Fruit fly (Drosophila melanogaster) whole organism, wandering third instar larva: ENCODE measurements around the gene mRpS22.

Experiments used
- Abd-B ChIP-seq: fragments of >200 bp; optimal IDR thresholded peaks from 2 replicates; lab custom pipeline; 2017; ENCODE audit warnings: missing biosample characterization, missing genetic modification characterization
- CG32264 ChIP-seq: fragments of 200-800 bp; sonication (Bioruptor generic); optimal IDR thresholded peaks from 2 replicates; lab custom pipeline; 2016; ENCODE audit warnings: missing biosample characterization, missing genetic modification characterization
- CG9705 ChIP-seq: fragments of 200-800 bp; sonication (Bioruptor generic); optimal IDR thresholded peaks from 2 replicates; lab custom pipeline; 2018; ENCODE audit warnings: missing biosample characterization, mild to moderate bottlenecking, missing genetic modification characterization
- CrebA ChIP-seq: fragments of 200-800 bp; sonication (Bioruptor generic); optimal IDR thresholded peaks from 2 replicates; lab custom pipeline; 2016; ENCODE audit warnings: missing biosample characterization, mild to moderate bottlenecking, missing genetic modification characterization, borderline replicate concordance
- Dfd ChIP-seq: fragments of >200 bp; optimal IDR thresholded peaks from 2 replicates; lab custom pipeline; 2017; ENCODE audit warnings: missing biosample characterization, missing genetic modification characterization
- GATAd ChIP-seq: sonication (Bioruptor generic); optimal IDR thresholded peaks from 2 replicates; lab custom pipeline; 2016; ENCODE audit warnings: missing biosample characterization, missing genetic modification characterization
- HLH106 ChIP-seq: fragments of 200-800 bp; optimal IDR thresholded peaks from 3 replicates; lab custom pipeline; 2019; ENCODE audit warnings: missing biosample characterization, mild to moderate bottlenecking, missing genetic modification characterization, moderate library complexity
- Hnf4 ChIP-seq: fragments of 200-800 bp; sonication (Bioruptor generic); optimal IDR thresholded peaks from 2 replicates; lab custom pipeline; 2016; ENCODE audit warnings: missing biosample characterization, mild to moderate bottlenecking, missing genetic modification characterization
- Hr78 ChIP-seq: fragments of >200 bp; optimal IDR thresholded peaks from 2 replicates; lab custom pipeline; 2017; ENCODE audit warnings: missing biosample characterization, missing genetic modification characterization
- Hr83 ChIP-seq: fragments of 200-300 bp; sonication (Bioruptor generic); optimal IDR thresholded peaks from 2 replicates; lab custom pipeline; 2016; ENCODE audit warnings: missing biosample characterization, mild to moderate bottlenecking, missing genetic modification characterization, moderate library complexity; ENCODE audit not compliant: poor library complexity, severe bottlenecking
- Jra ChIP-seq: sonication (Bioruptor generic); optimal IDR thresholded peaks from 2 replicates; lab custom pipeline; 2016; ENCODE audit warnings: missing biosample characterization, missing genetic modification characterization
- Mio ChIP-seq: sonication (Bioruptor generic); optimal IDR thresholded peaks from 2 replicates; lab custom pipeline; 2016; ENCODE audit warnings: missing biosample characterization, missing genetic modification characterization
- Myc ChIP-seq: fragments of >200 bp; optimal IDR thresholded peaks from 2 replicates; lab custom pipeline; 2017
- N ChIP-seq: fragments of >200 bp; optimal IDR thresholded peaks from 2 replicates; lab custom pipeline; 2018; ENCODE audit warnings: missing biosample characterization, missing external identifiers, missing genetic modification characterization
- OdsH ChIP-seq: fragments of 200-800 bp; sonication (Bioruptor generic); optimal IDR thresholded peaks from 2 replicates; lab custom pipeline; 2016; ENCODE audit warnings: missing biosample characterization, mild to moderate bottlenecking, missing genetic modification characterization
- Rel ChIP-seq, 2 experiments: fragments of 200-800 bp; sonication (Bioruptor generic) in 1 of 2; optimal IDR thresholded peaks; 2 replicates in 1 of 2; 3 replicates in 1 of 2; lab custom pipeline; 2016 to 2019; ENCODE audit warnings: mild to moderate bottlenecking in 2 of 2, missing biosample characterization in 2 of 2, missing genetic modification characterization in 2 of 2, moderate library complexity in 1 of 2
- Sp1 ChIP-seq: fragments of 200-800 bp; sonication (Bioruptor generic); optimal IDR thresholded peaks from 3 replicates; lab custom pipeline; 2019; ENCODE audit warnings: missing biosample characterization, mild to moderate bottlenecking, missing genetic modification characterization, moderate library complexity
- Vsx2 ChIP-seq: fragments of 200-300, 225-300 bp; sonication (Bioruptor generic); optimal IDR thresholded peaks from 2 replicates; lab custom pipeline; 2018; ENCODE audit warnings: missing biosample characterization, missing genetic modification characterization; ENCODE audit not compliant: partially characterized antibody
- br ChIP-seq: fragments of 200-800 bp; sonication (Bioruptor generic); optimal IDR thresholded peaks from 2 replicates; lab custom pipeline; 2016; ENCODE audit warnings: missing biosample characterization, missing genetic modification characterization
- brk ChIP-seq: fragments of 200-800 bp; sonication (Bioruptor generic); optimal IDR thresholded peaks from 2 replicates; lab custom pipeline; 2016; ENCODE audit warnings: missing biosample characterization, mild to moderate bottlenecking, missing genetic modification characterization
- dl ChIP-seq, 2 experiments: fragments of 175-275, 200-275 bp in 1 of 2; fragments of 200-275 bp in 1 of 2; sonication (Bioruptor generic); optimal IDR thresholded peaks; lab custom pipeline; 2018; ENCODE audit warnings: mild to moderate bottlenecking in 2 of 2, missing biosample characterization in 2 of 2, missing genetic modification characterization in 2 of 2, moderate library complexity in 2 of 2; ENCODE audit not compliant: partially characterized antibody in 2 of 2, insufficient read depth in 1 of 2
- dmrt93B ChIP-seq: fragments of 200-800 bp; sonication (Bioruptor generic); optimal IDR thresholded peaks from 2 replicates; lab custom pipeline; 2018; ENCODE audit warnings: missing biosample characterization, mild to moderate bottlenecking, missing genetic modification characterization
- dsf ChIP-seq: sonication (Bioruptor generic); optimal IDR thresholded peaks from 2 replicates; lab custom pipeline; 2016; ENCODE audit warnings: missing biosample characterization, missing genetic modification characterization, borderline replicate concordance
- ey ChIP-seq: fragments of 200-800 bp; sonication (Bioruptor generic); optimal IDR thresholded peaks from 2 replicates; lab custom pipeline; 2016; ENCODE audit warnings: missing biosample characterization, missing genetic modification characterization
- foxo ChIP-seq, 2 experiments: fragments of 200-800 bp; sonication (Bioruptor generic); optimal IDR thresholded peaks; 2 replicates in 1 of 2; 3 replicates in 1 of 2; lab custom pipeline; 2016 to 2017; ENCODE audit warnings: missing biosample characterization in 2 of 2, missing genetic modification characterization in 2 of 2
- fru ChIP-seq: fragments of 200-800 bp; sonication (Bioruptor generic); optimal IDR thresholded peaks from 3 replicates; lab custom pipeline; 2016; ENCODE audit warnings: missing biosample characterization, mild to moderate bottlenecking, missing genetic modification characterization
- h ChIP-seq: fragments of 200-800 bp; sonication (Bioruptor generic); optimal IDR thresholded peaks from 3 replicates; lab custom pipeline; 2016; ENCODE audit warnings: missing biosample characterization, mild to moderate bottlenecking, missing genetic modification characterization
- lola ChIP-seq: fragments of >200 bp; optimal IDR thresholded peaks from 2 replicates; lab custom pipeline; 2017; ENCODE audit warnings: missing biosample characterization, missing genetic modification characterization
- pan ChIP-seq: fragments of >200 bp; optimal IDR thresholded peaks from 2 replicates; lab custom pipeline; 2017
- psq ChIP-seq: fragments of 200-800 bp; sonication (Bioruptor generic); optimal IDR thresholded peaks from 3 replicates; lab custom pipeline; 2017; ENCODE audit warnings: missing biosample characterization, mild to moderate bottlenecking, missing genetic modification characterization, moderate library complexity
- rgr ChIP-seq: fragments of 200-800 bp; sonication (Bioruptor generic); optimal IDR thresholded peaks from 3 replicates; lab custom pipeline; 2016; ENCODE audit warnings: missing biosample characterization, mild to moderate bottlenecking, missing genetic modification characterization
- sage ChIP-seq: fragments of 200-800 bp; sonication (Bioruptor generic); optimal IDR thresholded peaks from 2 replicates; lab custom pipeline; 2016; ENCODE audit warnings: missing biosample characterization, mild to moderate bottlenecking, missing genetic modification characterization
- sv ChIP-seq: fragments of 200-800 bp; sonication (Bioruptor generic); optimal IDR thresholded peaks from 3 replicates; lab custom pipeline; 2016; ENCODE audit warnings: missing biosample characterization, missing genetic modification characterization
- tai ChIP-seq: sonication (Bioruptor generic); optimal IDR thresholded peaks from 2 replicates; lab custom pipeline; 2016; ENCODE audit warnings: missing biosample characterization, missing genetic modification characterization
- usp ChIP-seq: fragments of >200 bp; optimal IDR thresholded peaks from 2 replicates; lab custom pipeline; 2017; ENCODE audit warnings: missing biosample characterization, missing genetic modification characterization
- woc ChIP-seq: sonication (Bioruptor generic); optimal IDR thresholded peaks from 2 replicates; lab custom pipeline; 2016; ENCODE audit warnings: missing biosample characterization, mild to moderate bottlenecking, missing genetic modification characterization

mRpS22 gene

DNA sequence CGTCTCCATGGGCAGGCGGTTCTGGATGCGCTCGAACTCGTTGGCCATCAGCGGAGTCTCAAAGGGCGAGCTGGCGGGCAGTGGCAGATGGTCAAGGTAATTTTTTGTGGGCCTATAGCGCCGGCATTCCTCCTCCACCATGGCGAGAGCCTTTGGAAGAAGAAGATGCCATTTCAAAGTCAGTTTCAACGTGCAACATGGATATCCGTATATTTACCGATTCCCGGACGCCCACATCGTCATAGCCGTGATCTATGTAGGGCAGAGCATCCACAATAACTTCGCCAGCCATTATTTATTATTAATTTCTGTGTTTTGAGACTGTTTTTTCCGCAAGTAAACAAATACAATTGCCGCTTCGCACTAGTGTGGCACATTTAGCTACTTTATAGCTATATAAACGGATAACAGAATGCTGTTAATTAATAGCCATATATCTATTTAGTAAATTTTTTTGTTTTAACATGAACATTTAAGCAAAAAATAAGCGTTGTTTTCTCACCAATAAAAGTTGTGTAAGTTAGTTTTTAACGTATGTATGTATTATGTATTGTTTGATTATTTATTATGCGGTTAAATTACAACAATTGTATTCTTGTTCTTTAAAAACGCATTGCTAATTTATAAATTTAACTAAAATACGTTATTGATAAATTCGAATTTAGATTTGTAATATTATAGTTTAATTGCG lies 5.4 kb downstream of the mRpS22 start, which contains the start of gene BCAS2:
Gene BCAS2, minus strand, starts transcription at position 375 of the 691 bp plus-strand sequence.
- peak; percentile 93 for TF ChIP-seq Myc (lab: Kevin White, UChicago)
- no peak for TF ChIP-seq Dfd (GFP tag; lab: Kevin White, UChicago)
- TF ChIP-seq, all 38 proteins: peak for 1

DNA sequence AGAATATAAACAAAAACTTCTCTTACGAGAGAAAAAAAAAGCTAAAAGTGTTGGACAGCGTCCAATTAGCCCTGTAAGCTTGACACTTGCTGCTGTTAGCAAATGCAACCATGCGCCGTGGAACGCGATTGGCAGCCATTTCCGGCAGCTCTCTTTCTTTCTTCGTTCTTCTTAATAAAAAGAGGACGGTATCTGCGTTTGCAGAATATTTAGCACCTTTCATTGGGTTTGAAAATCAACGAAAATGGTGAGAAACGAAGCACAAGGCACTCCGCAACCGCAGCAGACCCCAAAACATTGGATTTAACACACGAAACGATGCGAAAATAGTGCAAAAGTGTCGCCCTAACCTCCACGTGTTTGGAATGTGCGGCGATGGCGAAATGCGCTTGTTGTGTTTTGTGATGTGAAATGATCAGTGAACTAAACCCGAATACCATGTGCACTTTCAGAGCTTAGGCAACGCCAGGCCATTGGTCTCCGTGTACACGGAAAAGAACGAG lies 6.0 kb downstream of the mRpS22 start, which contains the start of gene RpL4:
Gene RpL4, plus strand, starts transcription at position 149 of the 503 bp plus-strand sequence.
- TF ChIP-seq CG32264 (GFP tag; lab: Kevin White, UChicago) (peak; percentile 39), Jra (GFP tag; lab: Kevin White, UChicago) (no peak), Vsx2 (GFP tag; lab: Kevin White, UChicago) (no peak), brk (no peak), Dfd (GFP tag; lab: Kevin White, UChicago) (no peak), Mio (GFP tag; lab: Kevin White, UChicago) (peak; percentile 65), dl (GFP tag; optimal IDR thresholded peaks at IDR 0.05; lab: Kevin White, UChicago; ENCODE audit: insufficient read depth in 1 of 2, partially characterized antibody in 2 of 2) (no peak), pan (lab: Kevin White, UChicago) (no peak), woc (peak; percentile 69), Rel (GFP tag; optimal IDR thresholded peaks at IDR 0.05; lab: Kevin White, UChicago) (no peak), Rel (tag; optimal IDR thresholded peaks at IDR 0.05; lab: Kevin White, UChicago) (peak; percentile 31), Hnf4 (GFP tag; lab: Kevin White, UChicago) (no peak), foxo (GFP tag; optimal IDR thresholded peaks at IDR 0.05; lab: Kevin White, UChicago) (peak in 1 of 2 experiments; percentile 66), rgr (peak; percentile 92), dmrt93B (GFP tag; lab: Kevin White, UChicago) (peak; percentile 77), h (GFP tag; lab: Kevin White, UChicago) (peak; percentile 76), HLH106 (peak; percentile 37), Hr83 (GFP tag; lab: Kevin White, UChicago) (peak; percentile 90), ey (GFP tag; lab: Kevin White, UChicago) (peak; percentile 35), N (GFP tag; lab: Kevin White, UChicago) (no peak), Hr78 (no peak), br (peak; percentile 74), OdsH (GFP tag; lab: Kevin White, UChicago) (peak; percentile 77), Sp1 (GFP tag; lab: Kevin White, UChicago) (peak; percentile 91), dsf (peak; percentile 68), fru (GFP tag; lab: Kevin White, UChicago) (peak; percentile 57), sv (GFP tag; lab: Kevin White, UChicago) (peak; percentile 83), tai (no peak), GATAd (GFP tag; lab: Kevin White, UChicago) (no peak), Abd-B (no peak), psq (GFP tag; lab: Kevin White, UChicago) (peak; percentile 61), lola (GFP tag; lab: Kevin White, UChicago) (no peak), Myc (lab: Kevin White, UChicago) (peak; percentile 55), sage (peak; percentile 42), CG9705 (GFP tag; lab: Kevin White, UChicago) (peak; percentile 81)

DNA sequence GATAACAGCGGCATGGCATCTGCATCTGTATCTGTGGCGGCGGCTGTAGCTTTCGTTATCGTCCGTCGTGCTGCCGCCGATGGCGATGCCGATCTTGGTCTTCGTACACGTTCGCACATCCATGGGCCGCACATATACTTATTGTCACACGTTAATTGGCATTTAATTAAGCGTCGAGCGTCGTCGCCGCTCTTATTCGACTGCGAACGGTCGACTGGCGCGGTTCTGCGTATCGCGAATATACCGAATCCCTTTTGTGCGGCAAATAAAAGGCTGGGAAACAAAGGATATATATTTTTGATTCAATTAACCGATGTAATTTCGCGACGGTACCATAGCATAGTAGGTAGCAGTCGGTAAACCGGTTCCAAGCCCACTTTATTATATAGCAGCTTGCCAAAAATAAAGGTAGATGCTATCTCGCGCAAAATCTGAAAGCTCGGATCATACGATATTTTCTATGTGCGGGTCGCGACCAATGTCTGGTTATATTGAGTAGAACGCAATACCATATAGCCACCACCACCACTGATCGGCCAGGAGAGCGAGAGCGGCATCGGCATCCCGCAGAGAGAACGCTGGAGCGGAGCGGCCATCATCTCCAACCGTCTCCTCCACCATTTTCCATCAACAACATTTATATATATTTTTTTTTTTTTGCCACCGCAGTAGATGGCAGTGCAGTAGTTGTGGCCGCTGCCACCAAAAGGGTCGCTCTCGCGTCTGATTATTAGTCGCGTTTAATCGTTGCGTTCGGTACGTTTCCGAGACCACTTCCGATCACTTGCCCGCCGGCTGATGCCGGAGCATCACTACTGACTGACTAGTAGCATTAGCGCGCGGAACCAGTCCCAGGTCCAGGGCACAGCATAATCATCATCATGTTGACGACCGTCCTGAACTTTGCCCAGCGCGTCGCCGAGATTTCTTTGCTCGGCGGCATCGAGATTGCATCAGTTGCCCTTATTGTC lies 8.6 kb downstream of the mRpS22 start, which contains the start of gene mino:
Gene mino, plus strand, starts transcription at position 192 of the 971 bp plus-strand sequence.
- no peak for TF ChIP-seq CG32264 (GFP tag; lab: Kevin White, UChicago)
- TF ChIP-seq ey (GFP tag; lab: Kevin White, UChicago): no peak
- peak; percentile 48 for TF ChIP-seq Sp1 (GFP tag; lab: Kevin White, UChicago)
- peak; percentile 5 for TF ChIP-seq sage
- TF ChIP-seq brk: no peak
- peak; percentile 79 for TF ChIP-seq h (GFP tag; lab: Kevin White, UChicago)
- TF ChIP-seq dsf: no peak
- TF ChIP-seq GATAd (GFP tag; lab: Kevin White, UChicago): peak; percentile 40
- no peak for TF ChIP-seq CrebA (GFP tag; lab: Kevin White, UChicago)
- no peak for TF ChIP-seq Vsx2 (GFP tag; lab: Kevin White, UChicago)
- peak; percentile 4 for TF ChIP-seq HLH106
- no peak for TF ChIP-seq Mio (GFP tag; lab: Kevin White, UChicago)
- peak; percentile 42 for TF ChIP-seq OdsH (GFP tag; lab: Kevin White, UChicago)
- TF ChIP-seq dl (GFP tag; optimal IDR thresholded peaks at IDR 0.05; lab: Kevin White, UChicago; ENCODE audit: insufficient read depth in 1 of 2, partially characterized antibody in 2 of 2): peak; percentile 35 to 80
- no peak for TF ChIP-seq tai
- peak; percentile 38 for TF ChIP-seq Hr83 (GFP tag; lab: Kevin White, UChicago)
- peak; percentile 22 for TF ChIP-seq fru (GFP tag; lab: Kevin White, UChicago)
- TF ChIP-seq N (GFP tag; lab: Kevin White, UChicago): no peak
- TF ChIP-seq br: peak; percentile 30
- TF ChIP-seq Jra (GFP tag; lab: Kevin White, UChicago): peak; percentile 21
- no peak for TF ChIP-seq Rel (GFP tag; optimal IDR thresholded peaks at IDR 0.05; lab: Kevin White, UChicago)
- peak; percentile 63 for TF ChIP-seq Rel (tag; optimal IDR thresholded peaks at IDR 0.05; lab: Kevin White, UChicago)
- peak; percentile 6 for TF ChIP-seq Hnf4 (GFP tag; lab: Kevin White, UChicago)
- no peak for TF ChIP-seq foxo (GFP tag; optimal IDR thresholded peaks at IDR 0.05; lab: Kevin White, UChicago)
- no peak for TF ChIP-seq Dfd (GFP tag; lab: Kevin White, UChicago)
- TF ChIP-seq Myc (lab: Kevin White, UChicago): no peak
- TF ChIP-seq Abd-B: no peak
- peak; percentile 2 for TF ChIP-seq CG9705 (GFP tag; lab: Kevin White, UChicago)
- peak; percentile 38 for TF ChIP-seq rgr
- TF ChIP-seq woc: peak; percentile 4
- TF ChIP-seq usp (GFP tag; lab: Kevin White, UChicago): no peak
- TF ChIP-seq dmrt93B (GFP tag; lab: Kevin White, UChicago): no peak
